Worm (Caenorhabditis elegans) whole organism, L1 larva: ENCODE data around the gene prmt-5.

ENCODE experiments used
- dpl-1 ChIP-seq, 3 experiments: fragments of 150-350 bp in 2 of 3; sonication (generic microtip) in 1 of 3; optimal IDR thresholded peaks; 2 replicates each; lab custom pipeline; 2014 to 2017; ENCODE audit warnings: missing biosample characterization in 3 of 3, missing genetic modification characterization in 3 of 3, missing genetic modification reagents in 3 of 3
- egl-13 ChIP-seq: sonication (generic microtip); optimal IDR thresholded peaks from 2 replicates; lab custom pipeline; 2016; ENCODE audit warnings: missing genotype, missing genetic modification reagents, missing genetic modification characterization, missing compliant biosample characterization
- egl-27 ChIP-seq, 2 experiments: fragments of 150-350 bp in 1 of 2; sonication (generic microtip); optimal IDR thresholded peaks; 3 replicates each; lab custom pipeline; 2017 to 2018; ENCODE audit warnings: missing biosample characterization in 2 of 2, missing genetic modification characterization in 2 of 2, missing genetic modification reagents in 2 of 2
- isw-1 ChIP-seq: fragments of 200-800 bp; sonication (Bioruptor generic); IDR thresholded peaks from 2 replicates; pipeline ENCODE4 v1.3.6; 2022; ENCODE audit warnings: missing genetic modification characterization, missing compliant biosample characterization
- lin-39 ChIP-seq: fragments of 150-350 bp; optimal IDR thresholded peaks from 2 replicates; lab custom pipeline; 2014; ENCODE audit warnings: missing biosample characterization, missing genetic modification reagents, missing genetic modification characterization
- mdl-1 ChIP-seq, 2 experiments: fragments of 150-350 bp; optimal IDR thresholded peaks; 2 replicates each; lab custom pipeline; 2014 to 2017; ENCODE audit warnings: missing biosample characterization in 2 of 2, missing genetic modification characterization in 2 of 2, inconsistent platforms in 1 of 2
- nhr-28 ChIP-seq: fragments of 150-350 bp; optimal IDR thresholded peaks from 2 replicates; lab custom pipeline; 2014; ENCODE audit warnings: missing biosample characterization, missing genetic modification characterization
- nhr-71 ChIP-seq: sonication (generic microtip); optimal IDR thresholded peaks from 2 replicates; lab custom pipeline; 2016; ENCODE audit warnings: mild to moderate bottlenecking, missing genetic modification characterization, moderate library complexity, missing compliant biosample characterization
- nhr-77 ChIP-seq: fragments of 150-350 bp; optimal IDR thresholded peaks from 2 replicates; lab custom pipeline; 2014; ENCODE audit warnings: missing biosample characterization, missing genetic modification characterization
- pax-3 ChIP-seq: fragments of 200-800 bp; sonication (Bioruptor generic); optimal IDR thresholded peaks from 2 replicates; lab custom pipeline; 2018; ENCODE audit warnings: mild to moderate bottlenecking, missing genetic modification characterization, moderate library complexity, missing compliant biosample characterization
- tbx-2 ChIP-seq: sonication (generic microtip); optimal IDR thresholded peaks from 2 replicates; lab custom pipeline; 2016; ENCODE audit warnings: missing genetic modification characterization, missing compliant biosample characterization
- unc-130 ChIP-seq: fragments of 150-350 bp; optimal IDR thresholded peaks from 2 replicates; lab custom pipeline; 2017; ENCODE audit warnings: missing biosample characterization, missing genetic modification characterization, inconsistent platforms
- unc-62 ChIP-seq: fragments of 150-350 bp; optimal IDR thresholded peaks from 2 replicates; lab custom pipeline; 2014; ENCODE audit warnings: missing biosample characterization, missing genetic modification reagents, missing genetic modification characterization

ce11 chrIII:5267217-5267906, 37.0 kb downstream of the prmt-5 start, which contains the start of gene ZC395.5:
- TF ChIP-seq mdl-1 (tag; optimal IDR thresholded peaks at IDR 0.05; lab: Kevin White, UChicago), result no peak
- no peak for TF ChIP-seq nhr-77
- TF ChIP-seq lin-39 (tag; lab: Kevin White, UChicago), result no peak
- no peak for TF ChIP-seq dpl-1 (GFP tag; optimal IDR thresholded peaks at IDR 0.05; lab: Kevin White, UChicago)
- TF ChIP-seq nhr-71 (tag; lab: Kevin White, UChicago), result no peak
- no peak for TF ChIP-seq egl-27 (tag; optimal IDR thresholded peaks at IDR 0.05; lab: Kevin White, UChicago)
- no peak for TF ChIP-seq unc-130 (tag; lab: Kevin White, UChicago)
- no peak for TF ChIP-seq unc-62 (GFP tag; lab: Kevin White, UChicago)
- no peak for TF ChIP-seq pax-3 (tag; lab: Kevin White, UChicago)
- TF ChIP-seq tbx-2, result no peak
- TF ChIP-seq isw-1 (GFP tag; lab: Robert Waterston, UW), result no peak
- no peak for TF ChIP-seq nhr-28 (tag; lab: Kevin White, UChicago)
- no peak for TF ChIP-seq egl-13
